Fruit fly (Drosophila melanogaster): ENCODE measurements around the gene PolD3.

The PolD3 gene

DNA sequence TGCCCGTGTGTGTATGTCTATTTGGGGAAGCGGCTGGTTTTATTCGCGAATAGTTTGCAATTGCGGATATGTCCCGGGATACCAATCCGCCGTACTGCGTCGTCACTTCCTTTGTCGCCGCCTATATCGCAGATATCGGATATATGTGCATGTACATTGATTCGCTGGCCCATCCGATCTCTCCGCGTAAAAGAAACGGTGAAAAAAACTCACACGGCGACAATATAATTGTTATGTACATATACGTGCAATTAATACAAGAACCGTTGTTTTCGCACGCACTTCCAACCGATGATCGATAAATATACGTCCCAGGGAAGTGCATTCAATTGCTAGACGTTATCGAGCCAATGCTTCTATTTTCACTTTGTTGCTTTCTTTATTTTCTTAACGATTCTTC, 15.2 kb upstream of the PolD3 start:
- no peak for TF ChIP-seq dmrt93B (GFP tag; optimal IDR thresholded peaks at IDR 0.05)
- TF ChIP-seq Hr78 (GFP tag; optimal IDR thresholded peaks at IDR 0.05): no peak
- no peak for TF ChIP-seq br (GFP tag; optimal IDR thresholded peaks at IDR 0.05)
- TF ChIP-seq dsf (GFP tag; optimal IDR thresholded peaks at IDR 0.05; ENCODE audit: borderline replicate concordance): no peak
- no peak for TF ChIP-seq Dfd (GFP tag; optimal IDR thresholded peaks at IDR 0.05)
- no peak for TF ChIP-seq Hnf4 (GFP tag; optimal IDR thresholded peaks at IDR 0.05)
- TF ChIP-seq GATAd (GFP tag; optimal IDR thresholded peaks at IDR 0.05): no peak
- TF ChIP-seq fru (GFP tag; optimal IDR thresholded peaks at IDR 0.05): no peak
- TF ChIP-seq h (GFP tag; optimal IDR thresholded peaks at IDR 0.05): no peak
- TF ChIP-seq dl (GFP tag; optimal IDR thresholded peaks at IDR 0.05; ENCODE audit: insufficient read depth in 1 of 2, partially characterized antibody in 2 of 2): no peak
- no peak for TF ChIP-seq Myc (optimal IDR thresholded peaks at IDR 0.05)
- TF ChIP-seq pan (optimal IDR thresholded peaks at IDR 0.05): no peak
- no peak for TF ChIP-seq Hr83 (GFP tag; optimal IDR thresholded peaks at IDR 0.05; ENCODE audit: poor library complexity, severe bottlenecking)
- no peak for TF ChIP-seq lola (GFP tag; optimal IDR thresholded peaks at IDR 0.05)
- TF ChIP-seq Mio (GFP tag; optimal IDR thresholded peaks at IDR 0.05): no peak
- TF ChIP-seq Vsx2 (GFP tag; optimal IDR thresholded peaks at IDR 0.05; ENCODE audit: partially characterized antibody): no peak
- TF ChIP-seq CG9705 (GFP tag; optimal IDR thresholded peaks at IDR 0.05): no peak

DNA sequence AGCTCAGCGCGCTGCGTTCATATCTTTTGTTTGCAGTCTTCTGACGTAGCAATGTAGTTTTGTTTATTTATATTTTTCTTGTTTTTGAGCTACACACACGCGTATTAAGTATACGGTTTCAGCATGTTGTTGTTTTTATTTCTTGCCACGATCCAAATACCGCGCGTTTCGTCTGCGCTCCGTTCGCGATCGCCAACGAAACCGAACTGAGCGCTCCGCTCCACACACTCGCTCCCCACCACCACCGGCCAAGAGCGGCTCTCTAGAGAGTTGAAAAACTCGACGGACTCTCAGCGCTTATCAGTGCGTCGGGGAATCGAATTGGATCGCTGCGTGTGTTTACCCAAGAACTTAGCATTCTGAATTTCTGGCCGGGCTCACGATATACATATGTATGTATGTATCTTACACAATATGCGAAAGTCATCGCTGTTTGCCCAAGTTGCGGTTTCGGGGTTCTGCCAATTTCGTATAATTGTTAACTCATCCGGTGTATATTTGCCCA, 8.4 kb upstream of the PolD3 start, which contains the start of gene yuri:
Gene yuri, minus strand, starts transcription at position 210 of the 505 bp plus-strand sequence.
- peak; percentile 13 to 29 for TF ChIP-seq foxo (GFP tag; optimal IDR thresholded peaks at IDR 0.05)
- peak; percentile 28 for TF ChIP-seq jim (GFP tag; optimal IDR thresholded peaks at IDR 0.05)
- TF ChIP-seq Hr83 (GFP tag; optimal IDR thresholded peaks at IDR 0.05; ENCODE audit: poor library complexity, severe bottlenecking): peak; percentile 62
- TF ChIP-seq br (GFP tag; optimal IDR thresholded peaks at IDR 0.05): peak; percentile 55
- no peak for TF ChIP-seq brk (GFP tag; optimal IDR thresholded peaks at IDR 0.05)
- peak; percentile 99 for TF ChIP-seq Dif (GFP tag; optimal IDR thresholded peaks at IDR 0.05; ENCODE audit: partially characterized antibody)
- no peak for TF ChIP-seq lola (GFP tag; optimal IDR thresholded peaks at IDR 0.05)
- TF ChIP-seq Vsx2 (GFP tag; optimal IDR thresholded peaks at IDR 0.05; ENCODE audit: partially characterized antibody): peak; percentile 89
- TF ChIP-seq h (GFP tag; optimal IDR thresholded peaks at IDR 0.05): peak; percentile 71
- no peak for TF ChIP-seq usp (GFP tag; optimal IDR thresholded peaks at IDR 0.05)
- peak; percentile 66 for TF ChIP-seq rgr (GFP tag; optimal IDR thresholded peaks at IDR 0.05)
- TF ChIP-seq Hnf4 (GFP tag; optimal IDR thresholded peaks at IDR 0.05): no peak
- peak; percentile 1 for TF ChIP-seq Rel (GFP tag; optimal IDR thresholded peaks at IDR 0.05)
- peak; percentile 66 for TF ChIP-seq Rel (tag; optimal IDR thresholded peaks at IDR 0.05)
- TF ChIP-seq GATAd (GFP tag; optimal IDR thresholded peaks at IDR 0.05): peak; percentile 82
- TF ChIP-seq N (GFP tag; optimal IDR thresholded peaks at IDR 0.05): no peak
- no peak for TF ChIP-seq woc (GFP tag; optimal IDR thresholded peaks at IDR 0.05)
- no peak for TF ChIP-seq Abd-B (GFP tag; optimal IDR thresholded peaks at IDR 0.05)
- TF ChIP-seq fru (GFP tag; optimal IDR thresholded peaks at IDR 0.05): peak; percentile 54
- TF ChIP-seq OdsH (GFP tag; optimal IDR thresholded peaks at IDR 0.05): peak; percentile 38
- peak; percentile 95 to 98 for TF ChIP-seq dl (GFP tag; optimal IDR thresholded peaks at IDR 0.05; ENCODE audit: insufficient read depth in 1 of 2, partially characterized antibody in 2 of 2)
- TF ChIP-seq dmrt93B (GFP tag; optimal IDR thresholded peaks at IDR 0.05): no peak
- TF ChIP-seq Myc (optimal IDR thresholded peaks at IDR 0.05): no peak
- TF ChIP-seq dsf (GFP tag; optimal IDR thresholded peaks at IDR 0.05; ENCODE audit: borderline replicate concordance): no peak
- TF ChIP-seq CG32264 (GFP tag; optimal IDR thresholded peaks at IDR 0.05): no peak
- no peak for TF ChIP-seq sage (GFP tag; optimal IDR thresholded peaks at IDR 0.05)
- peak; percentile 48 for TF ChIP-seq Sp1 (GFP tag; optimal IDR thresholded peaks at IDR 0.05)
- TF ChIP-seq pan (optimal IDR thresholded peaks at IDR 0.05): no peak
- no peak for TF ChIP-seq CrebA (GFP tag; optimal IDR thresholded peaks at IDR 0.05; ENCODE audit: borderline replicate concordance)
- no peak for TF ChIP-seq HLH106 (tag; optimal IDR thresholded peaks at IDR 0.05)
- TF ChIP-seq Dfd (GFP tag; optimal IDR thresholded peaks at IDR 0.05): no peak
- TF ChIP-seq psq (GFP tag; optimal IDR thresholded peaks at IDR 0.05): peak; percentile 30
- no peak for TF ChIP-seq sv (GFP tag; optimal IDR thresholded peaks at IDR 0.05)
- no peak for TF ChIP-seq tai (GFP tag; optimal IDR thresholded peaks at IDR 0.05)
- TF ChIP-seq ey (GFP tag; optimal IDR thresholded peaks at IDR 0.05): no peak
- TF ChIP-seq Mio (GFP tag; optimal IDR thresholded peaks at IDR 0.05): peak; percentile 9
- TF ChIP-seq Jra (GFP tag; optimal IDR thresholded peaks at IDR 0.05): no peak
- no peak for TF ChIP-seq Hr78 (GFP tag; optimal IDR thresholded peaks at IDR 0.05)
- TF ChIP-seq CG9705 (GFP tag; optimal IDR thresholded peaks at IDR 0.05): no peak
